Worm (Caenorhabditis elegans) whole organism, young adult: Measurements from ENCODE around the gene srd-13.

ENCODE experiments used
- F57C9.4 ChIP-seq: sonication (generic microtip); optimal IDR thresholded peaks from 2 replicates; lab custom pipeline; 2017; ENCODE audit warnings: mild to moderate bottlenecking, missing genetic modification characterization, missing compliant biosample characterization
- bed-1 ChIP-seq: fragments of 200-800 bp; sonication (Bioruptor generic); IDR thresholded peaks from 2 replicates; pipeline ENCODE4 v1.3.6; 2022; ENCODE audit warnings: missing genetic modification reagents, missing genetic modification characterization, missing compliant biosample characterization
- ceh-100 ChIP-seq: fragments of 200-800 bp; sonication (Bioruptor generic); IDR thresholded peaks from 2 replicates; pipeline ENCODE4 v1.3.6; 2022; ENCODE audit warnings: missing genetic modification reagents, missing genetic modification characterization, missing compliant biosample characterization
- let-526 ChIP-seq: fragments of 200-800 bp; sonication (Bioruptor generic); IDR thresholded peaks from 2 replicates; pipeline ENCODE4 v1.3.6; 2022; ENCODE audit warnings: missing genetic modification reagents, missing genetic modification characterization, missing compliant biosample characterization
- let-607 ChIP-seq, 2 experiments: fragments of 200-800 bp in 1 of 2; sonication (Bioruptor generic) in 1 of 2; sonication (generic microtip) in 1 of 2; optimal IDR thresholded peaks; 2 replicates each; lab custom pipeline; 2016 to 2018; ENCODE audit warnings: mild to moderate bottlenecking in 2 of 2, missing compliant biosample characterization in 2 of 2, missing genetic modification characterization in 2 of 2, moderate library complexity in 2 of 2, missing genotype in 1 of 2
- madf-8 ChIP-seq: fragments of 200-800 bp; sonication (Bioruptor generic); conservative IDR thresholded peaks from 2 replicates; pipeline ENCODE4 v1.3.6; 2022; ENCODE audit warnings: missing genetic modification reagents, missing genetic modification characterization, missing compliant biosample characterization
- mcd-1 ChIP-seq: fragments of 200-800 bp; sonication (Bioruptor generic); IDR thresholded peaks from 2 replicates; pipeline ENCODE4 v1.3.6; 2022; ENCODE audit warnings: missing genetic modification reagents, missing genetic modification characterization, missing compliant biosample characterization
- mel-28 ChIP-seq: sonication (generic microtip); optimal IDR thresholded peaks from 2 replicates; lab custom pipeline; 2016; ENCODE audit warnings: borderline replicate concordance, mild to moderate bottlenecking, missing genetic modification characterization, missing compliant biosample characterization
- nfya-1 ChIP-seq: sonication (generic microtip); optimal IDR thresholded peaks from 2 replicates; lab custom pipeline; 2017; ENCODE audit warnings: antibody characterized with exemption, missing compliant biosample characterization, missing genetic modification characterization, borderline replicate concordance; ENCODE audit not compliant: insufficient read depth
- snpc-4 ChIP-seq, 5 experiments: fragments of 150-350 bp in 1 of 5; sonication (generic microtip) in 4 of 5; optimal IDR thresholded peaks; 2 replicates each; lab custom pipeline; 2014 to 2018; ENCODE audit warnings: missing genetic modification characterization in 5 of 5, missing biosample characterization in 3 of 5, antibody characterized with exemption in 2 of 5, mild to moderate bottlenecking in 2 of 5, missing compliant biosample characterization in 2 of 5, missing genotype in 2 of 5, moderate library complexity in 2 of 5, missing genetic modification reagents in 1 of 5
- zim-3 ChIP-seq: sonication (generic microtip); optimal IDR thresholded peaks from 2 replicates; lab custom pipeline; 2017; ENCODE audit warnings: mild to moderate bottlenecking, missing genetic modification characterization, moderate library complexity, missing compliant biosample characterization

DNA sequence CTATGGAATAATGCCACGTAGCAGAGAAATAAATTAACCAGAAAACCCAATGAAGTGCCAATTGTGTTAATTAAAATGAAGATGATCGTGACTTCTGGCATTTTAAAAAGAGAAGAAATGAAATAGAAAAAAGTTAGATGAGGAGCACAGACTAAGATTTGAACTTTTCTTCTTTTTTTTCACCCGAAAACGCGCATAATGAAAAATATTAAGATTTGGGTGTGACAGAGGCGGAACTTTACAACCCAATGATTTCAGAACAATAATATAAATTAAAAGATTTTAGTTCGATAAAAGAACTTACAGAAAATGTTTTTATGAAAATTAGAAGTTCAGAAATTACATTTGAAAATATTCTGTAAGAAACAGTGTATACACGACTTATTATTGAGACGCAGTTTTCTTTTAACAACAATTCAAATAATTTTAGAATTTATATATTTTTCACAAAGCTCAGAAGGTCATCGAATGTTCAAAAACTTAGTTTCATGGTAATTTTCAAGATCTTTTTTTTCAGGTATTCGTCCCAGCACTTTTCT, 10.1 kb upstream of the srd-13 start, which contains the start of the genes srd-8 and B0547.2:
- TF ChIP-seq F57C9.4 (tag; lab: Kevin White, UChicago) (no peak), mcd-1 (no peak), ceh-100 (GFP tag; lab: Robert Waterston, UW) (no peak), let-526 (GFP tag; lab: Robert Waterston, UW) (no peak), bed-1 (GFP tag; lab: Robert Waterston, UW) (no peak), zim-3 (no peak), mel-28 (no peak), nfya-1 (tag; lab: Kevin White, UChicago) (no peak), madf-8 (GFP tag; lab: Robert Waterston, UW) (no peak), snpc-4 (GFP tag; optimal IDR thresholded peaks at IDR 0.05; lab: Kevin White, UChicago) (no peak), snpc-4 (tag; optimal IDR thresholded peaks at IDR 0.05; lab: Kevin White, UChicago) (no peak), let-607 (tag; optimal IDR thresholded peaks at IDR 0.05; lab: Kevin White, UChicago) (no peak)
